Worm (Caenorhabditis elegans) whole organism, L3 larva: ENCODE measurements around the gene srw-38.

ENCODE experiments used
- egl-27 ChIP-seq: sonication (generic microtip); optimal IDR thresholded peaks from 4 replicates; lab custom pipeline; 2017; ENCODE audit warnings: missing biosample characterization, missing genetic modification reagents, missing genetic modification characterization
- lsy-12 ChIP-seq: sonication (generic microtip); optimal IDR thresholded peaks from 2 replicates; lab custom pipeline; 2016; ENCODE audit warnings: mild to moderate bottlenecking, missing genetic modification characterization, missing compliant biosample characterization
- nfya-1 ChIP-seq: sonication (generic microtip); optimal IDR thresholded peaks from 2 replicates; lab custom pipeline; 2017; ENCODE audit warnings: missing genetic modification characterization, mild to moderate bottlenecking, missing compliant biosample characterization, antibody characterized with exemption, moderate library complexity; ENCODE audit not compliant: insufficient read depth
- nhr-11 ChIP-seq: fragments of 150-350 bp; optimal IDR thresholded peaks from 2 replicates; lab custom pipeline; 2014; ENCODE audit warnings: missing biosample characterization, missing genetic modification characterization
- nhr-237 ChIP-seq: fragments of 150-350 bp; optimal IDR thresholded peaks from 2 replicates; lab custom pipeline; 2014; ENCODE audit warnings: missing biosample characterization, missing genetic modification characterization
- nhr-77 ChIP-seq: fragments of 150-350 bp; optimal IDR thresholded peaks from 2 replicates; lab custom pipeline; 2014; ENCODE audit warnings: missing biosample characterization, missing genetic modification characterization
- unc-39 ChIP-seq: sonication (generic microtip); optimal IDR thresholded peaks from 4 replicates; lab custom pipeline; 2017; ENCODE audit warnings: missing biosample characterization, missing genetic modification characterization
- unc-62 ChIP-seq: fragments of 150-350 bp; sonication (generic microtip); optimal IDR thresholded peaks from 4 replicates; lab custom pipeline; 2014; ENCODE audit warnings: missing biosample characterization, missing genetic modification reagents, missing genetic modification characterization

ce11 chrV:19848014-19848413 lies 11.8 kb downstream of the srw-38 start, which contains the start of gene Y116F11B.7:
- no peak for TF ChIP-seq nhr-11 (tag; lab: Kevin White, UChicago)
- TF ChIP-seq nhr-237 (tag; lab: Kevin White, UChicago) = no peak
- TF ChIP-seq unc-62 (GFP tag; lab: Kevin White, UChicago) = no peak
- no peak for TF ChIP-seq unc-39 (tag; lab: Kevin White, UChicago)
- no peak for TF ChIP-seq lsy-12 (tag; lab: Kevin White, UChicago)
- TF ChIP-seq nhr-77 = no peak
- no peak for TF ChIP-seq egl-27 (tag; lab: Kevin White, UChicago)
- TF ChIP-seq nfya-1 (tag; lab: Kevin White, UChicago) = no peak
